Fruit fly (Drosophila melanogaster): ENCODE data around the gene CG43248.

CG43248 gene

DNA sequence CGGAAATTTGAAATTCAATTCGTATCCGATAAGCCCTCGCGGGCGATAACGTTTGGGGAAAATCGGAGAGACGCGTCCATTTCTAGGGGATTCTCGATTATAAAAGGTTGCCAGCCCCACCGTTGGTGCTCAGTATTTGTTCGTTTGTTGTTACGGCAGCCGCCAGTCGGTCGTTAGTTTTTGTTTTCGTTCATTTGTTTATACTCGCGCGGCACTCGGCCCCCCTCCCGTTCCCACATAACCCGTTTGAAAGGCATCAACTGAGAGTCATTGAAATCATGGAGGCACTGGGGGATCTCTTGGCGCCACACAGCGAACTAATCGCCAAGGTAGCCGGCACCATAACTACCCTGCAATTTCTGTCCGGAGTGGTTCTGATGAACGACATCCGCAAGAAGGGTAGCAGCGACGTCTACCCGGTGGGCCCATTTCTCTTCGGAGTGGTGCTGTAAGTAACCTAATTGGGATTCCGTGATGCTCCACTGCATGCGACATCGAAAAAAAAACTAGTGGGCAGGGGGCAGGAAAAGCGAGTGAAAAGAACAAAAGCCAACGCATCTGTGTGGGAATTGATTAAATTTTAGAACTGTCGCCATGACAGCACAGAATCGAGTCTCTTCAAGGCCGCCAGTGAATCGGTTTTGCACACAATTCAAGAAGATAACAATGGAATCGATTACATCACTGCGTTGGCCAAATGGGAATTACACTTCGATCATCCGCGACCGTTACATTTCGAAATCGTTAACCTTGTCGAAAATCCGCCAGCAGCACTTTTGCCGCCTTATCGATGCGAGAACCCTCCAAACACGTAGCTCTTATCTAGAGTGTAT lies 30.2 kb downstream of the CG43248 start, which contains the start of gene CG7272 (continued):
- TF ChIP-seq dl (GFP tag; optimal IDR thresholded peaks at IDR 0.05; ENCODE audit: insufficient read depth in 1 of 2, partially characterized antibody in 2 of 2) (no peak), h (GFP tag; optimal IDR thresholded peaks at IDR 0.05) (peak; percentile 51), OdsH (GFP tag; optimal IDR thresholded peaks at IDR 0.05) (no peak), woc (GFP tag; optimal IDR thresholded peaks at IDR 0.05) (peak; percentile 29), fru (GFP tag; optimal IDR thresholded peaks at IDR 0.05) (no peak), Dif (GFP tag; optimal IDR thresholded peaks at IDR 0.05; ENCODE audit: partially characterized antibody) (peak; percentile 64), ey (GFP tag; optimal IDR thresholded peaks at IDR 0.05) (no peak), Mio (GFP tag; optimal IDR thresholded peaks at IDR 0.05) (no peak)

DNA sequence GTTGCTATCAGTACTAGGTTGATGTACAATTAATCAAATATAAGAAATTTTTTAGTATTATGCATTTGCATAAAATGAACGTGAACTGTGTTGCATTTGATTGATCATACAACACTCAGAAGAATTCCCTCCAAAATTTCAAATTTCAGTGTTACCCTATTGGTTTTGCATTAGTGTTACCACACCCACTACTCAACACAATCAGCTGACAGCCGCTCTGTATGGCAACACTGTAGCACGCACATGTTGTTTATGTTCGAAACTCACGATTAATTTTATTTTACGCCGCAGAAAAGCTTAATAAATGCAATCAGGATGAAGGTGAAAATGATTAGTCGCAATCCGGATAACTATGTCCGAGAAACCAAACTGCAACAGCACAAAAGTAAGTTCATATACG lies 32.5 kb downstream of the CG43248 start, which contains the start of gene CG7275:
CG7275 (plus strand) TSS at position 215 of the 400 bp plus-strand sequence.
- no peak for TF ChIP-seq br (GFP tag; optimal IDR thresholded peaks at IDR 0.05)
- peak; percentile 22 for TF ChIP-seq brk (GFP tag; optimal IDR thresholded peaks at IDR 0.05)
- peak; percentile 28 for TF ChIP-seq Myc (optimal IDR thresholded peaks at IDR 0.05)
- TF ChIP-seq rgr (GFP tag; optimal IDR thresholded peaks at IDR 0.05), result peak; percentile 44
- TF ChIP-seq N (GFP tag; optimal IDR thresholded peaks at IDR 0.05), result no peak
- TF ChIP-seq woc (GFP tag; optimal IDR thresholded peaks at IDR 0.05), result no peak
- no peak for TF ChIP-seq foxo (GFP tag; optimal IDR thresholded peaks at IDR 0.05)

DNA sequence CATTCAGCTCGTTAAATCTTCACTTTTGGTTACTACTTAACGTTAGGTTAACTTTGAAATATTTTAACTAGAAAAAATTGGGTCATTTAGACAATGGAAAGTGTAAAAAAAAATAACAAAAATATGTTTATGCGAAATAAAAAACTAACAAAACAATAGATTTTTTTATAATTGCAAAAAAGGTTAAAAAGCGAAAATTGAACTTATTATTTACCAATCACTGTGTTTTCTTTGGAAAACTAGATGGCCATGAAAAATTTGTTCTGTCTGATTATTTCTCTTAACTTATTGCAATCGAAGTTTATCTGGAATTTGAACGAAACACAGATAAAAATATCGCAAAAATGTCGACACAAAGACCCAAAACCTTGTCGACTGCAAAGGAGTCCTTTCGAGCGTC lies 33.4 kb downstream of the CG43248 start, which contains the start of gene CG7276:
CG7276 (plus strand) TSS at position 301 of the 400 bp plus-strand sequence.
- TF ChIP-seq rgr (GFP tag; optimal IDR thresholded peaks at IDR 0.05) (no peak), Sp1 (GFP tag; optimal IDR thresholded peaks at IDR 0.05) (no peak), woc (GFP tag; optimal IDR thresholded peaks at IDR 0.05) (no peak)

DNA sequence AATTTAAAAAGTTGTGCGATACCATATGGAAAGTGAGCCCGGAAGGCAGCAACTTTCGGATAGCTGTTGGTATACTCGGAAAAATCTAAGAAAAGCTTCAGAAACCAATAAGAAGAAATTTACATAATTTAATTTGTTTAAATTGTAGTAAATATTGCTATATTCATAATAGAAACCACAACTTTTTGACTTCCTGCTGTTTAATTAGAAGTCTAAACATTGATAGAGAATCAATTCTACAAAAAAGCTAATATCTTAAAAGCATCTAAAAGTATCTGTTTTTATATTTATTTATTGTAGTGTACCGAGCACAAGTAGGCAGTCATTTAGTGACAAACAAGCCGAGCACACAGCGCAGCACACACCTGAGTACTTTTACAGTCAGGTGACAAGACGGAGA lies 35.0 kb downstream of the CG43248 start, which contains the start of gene CG13455:
CG13455 (plus strand) TSS at position 301 of the 400 bp plus-strand sequence.
- no peak for TF ChIP-seq Mio (GFP tag; optimal IDR thresholded peaks at IDR 0.05)
- no peak for TF ChIP-seq GATAd (GFP tag; optimal IDR thresholded peaks at IDR 0.05)
- TF ChIP-seq Hr78 (GFP tag; optimal IDR thresholded peaks at IDR 0.05), result no peak
- TF ChIP-seq Abd-B (GFP tag; optimal IDR thresholded peaks at IDR 0.05), result no peak
- TF ChIP-seq lola (GFP tag; optimal IDR thresholded peaks at IDR 0.05), result no peak

DNA sequence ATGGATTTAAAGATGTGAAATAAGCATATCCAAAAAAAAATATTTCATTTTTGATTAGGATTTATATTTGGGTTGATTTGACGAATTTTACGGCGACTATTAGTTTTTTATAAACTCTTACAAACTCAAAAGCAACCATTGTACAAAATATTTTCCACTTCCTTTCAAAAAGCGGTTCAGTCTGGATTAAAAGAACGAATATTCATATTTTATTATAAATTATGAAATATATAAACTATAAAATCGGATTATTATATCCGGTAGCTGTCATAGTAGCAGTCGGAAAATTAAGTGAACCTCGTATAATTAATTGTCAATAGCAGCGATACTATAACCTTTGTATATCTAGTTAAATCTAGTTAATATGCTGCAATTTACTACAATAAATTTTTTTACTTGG lies 35.8 kb downstream of the CG43248 start, which contains the start of gene CG12355:
CG12355 (minus strand) TSS at position 101 of the 400 bp plus-strand sequence.
- TF ChIP-seq Hr78 (GFP tag; optimal IDR thresholded peaks at IDR 0.05), result no peak
- TF ChIP-seq dmrt93B (GFP tag; optimal IDR thresholded peaks at IDR 0.05), result no peak
- TF ChIP-seq foxo (GFP tag; optimal IDR thresholded peaks at IDR 0.05), result no peak
- no peak for TF ChIP-seq ey (GFP tag; optimal IDR thresholded peaks at IDR 0.05)
- no peak for TF ChIP-seq OdsH (GFP tag; optimal IDR thresholded peaks at IDR 0.05)
- no peak for TF ChIP-seq Mio (GFP tag; optimal IDR thresholded peaks at IDR 0.05)
- TF ChIP-seq lola (GFP tag; optimal IDR thresholded peaks at IDR 0.05), result no peak
- TF ChIP-seq usp (GFP tag; optimal IDR thresholded peaks at IDR 0.05), result no peak
- no peak for TF ChIP-seq HLH106 (tag; optimal IDR thresholded peaks at IDR 0.05)

DNA sequence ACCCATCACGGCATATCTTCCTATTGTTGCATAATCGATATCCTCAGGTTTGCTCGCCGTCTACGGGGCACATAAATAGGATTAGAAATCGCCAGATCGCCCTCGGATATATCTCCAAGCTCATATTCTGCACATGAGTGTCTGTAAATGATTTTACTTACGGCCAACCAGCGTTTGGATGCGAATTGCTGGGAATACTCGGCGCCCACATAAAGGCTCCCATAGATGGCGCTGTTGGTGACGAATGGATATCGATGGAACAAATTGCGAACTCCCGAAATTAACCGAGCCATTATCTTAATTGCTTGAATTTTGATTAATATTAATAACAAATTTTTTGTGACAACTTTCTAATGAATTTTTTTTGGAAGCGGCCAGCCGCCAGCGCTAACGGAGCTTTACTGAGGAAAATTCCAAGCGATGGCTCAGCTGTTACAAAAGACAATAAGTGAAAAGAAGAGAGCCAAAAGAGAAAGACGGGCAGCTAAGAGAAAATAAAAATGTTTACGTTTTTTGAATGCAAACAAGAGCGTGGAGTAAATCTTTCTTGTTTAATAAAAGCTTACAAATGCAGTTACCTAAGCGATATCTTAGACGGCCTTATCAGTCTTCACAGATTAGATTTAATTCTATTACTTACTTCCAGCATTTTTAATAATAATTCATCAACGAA lies 36.5 kb downstream of the CG43248 start:
- TF ChIP-seq sv (GFP tag; optimal IDR thresholded peaks at IDR 0.05) (no peak), tai (GFP tag; optimal IDR thresholded peaks at IDR 0.05) (no peak), Jra (GFP tag; optimal IDR thresholded peaks at IDR 0.05) (no peak), Dif (GFP tag; optimal IDR thresholded peaks at IDR 0.05; ENCODE audit: partially characterized antibody) (no peak), jim (GFP tag; optimal IDR thresholded peaks at IDR 0.05) (no peak), GATAd (GFP tag; optimal IDR thresholded peaks at IDR 0.05) (no peak), Hnf4 (GFP tag; optimal IDR thresholded peaks at IDR 0.05) (no peak), woc (GFP tag; optimal IDR thresholded peaks at IDR 0.05) (no peak), Hr83 (GFP tag; optimal IDR thresholded peaks at IDR 0.05; ENCODE audit: poor library complexity, severe bottlenecking) (no peak), h (GFP tag; optimal IDR thresholded peaks at IDR 0.05) (no peak), ey (GFP tag; optimal IDR thresholded peaks at IDR 0.05) (no peak), Myc (optimal IDR thresholded peaks at IDR 0.05) (no peak)

All from whole organism, wandering third instar larva.